Worm (Caenorhabditis elegans) whole organism, mixed stage, embryonic: Measurements from ENCODE around the gene kin-19.
A peak's percentile ranks its signal among the peaks of the same experiment; 100 is the strongest.

ENCODE experiments used
- bed-3 ChIP-seq: fragments of 200-800 bp; sonication (Bioruptor generic); optimal IDR thresholded peaks from 3 replicates; lab custom pipeline; 2018; ENCODE audit warnings: mild to moderate bottlenecking, missing genetic modification characterization, moderate library complexity, missing compliant biosample characterization
- blmp-1 ChIP-seq: fragments of 150-350 bp; optimal IDR thresholded peaks from 2 replicates; lab custom pipeline; 2014; ENCODE audit warnings: missing biosample characterization, missing genetic modification characterization
- ceh-39 ChIP-seq: fragments of 150-350 bp; optimal IDR thresholded peaks from 2 replicates; lab custom pipeline; 2014; ENCODE audit warnings: missing biosample characterization, missing genetic modification characterization
- ceh-43 ChIP-seq: fragments of 200-800 bp; sonication (Bioruptor generic); optimal IDR thresholded peaks from 2 replicates; lab custom pipeline; 2018; ENCODE audit warnings: mild to moderate bottlenecking, missing genetic modification characterization, moderate library complexity, missing compliant biosample characterization
- ceh-83 ChIP-seq: fragments of 200-800 bp; sonication (Bioruptor generic); optimal IDR thresholded peaks from 2 replicates; lab custom pipeline; 2018; ENCODE audit warnings: mild to moderate bottlenecking, missing genetic modification characterization, missing compliant biosample characterization
- ces-1 ChIP-seq: fragments of 150-350 bp; optimal IDR thresholded peaks from 2 replicates; lab custom pipeline; 2014; ENCODE audit warnings: missing biosample characterization, missing genetic modification reagents, missing genetic modification characterization
- cnd-1 ChIP-seq: fragments of 200-800 bp; sonication (Bioruptor generic); optimal IDR thresholded peaks from 2 replicates; lab custom pipeline; 2018; ENCODE audit warnings: mild to moderate bottlenecking, missing genetic modification characterization, missing compliant biosample characterization
- drap-1 ChIP-seq: fragments of 200-800 bp; sonication (Bioruptor generic); optimal IDR thresholded peaks from 3 replicates; lab custom pipeline; 2018; ENCODE audit warnings: mild to moderate bottlenecking, missing genetic modification characterization, missing compliant biosample characterization
- elt-1 ChIP-seq: sonication (generic microtip); optimal IDR thresholded peaks from 2 replicates; lab custom pipeline; 2017; ENCODE audit warnings: missing genetic modification characterization, mild to moderate bottlenecking, missing compliant biosample characterization, antibody characterized with exemption, moderate library complexity, borderline replicate concordance; ENCODE audit not compliant: insufficient read depth
- elt-3 ChIP-seq: fragments of 150-350 bp; optimal IDR thresholded peaks from 2 replicates; lab custom pipeline; 2014; ENCODE audit warnings: missing biosample characterization, missing genetic modification characterization
- ham-2 ChIP-seq: fragments of 200-800 bp; sonication (Bioruptor generic); optimal IDR thresholded peaks from 2 replicates; lab custom pipeline; 2018; ENCODE audit warnings: mild to moderate bottlenecking, missing genetic modification characterization, missing compliant biosample characterization
- hlh-1 ChIP-seq: fragments of 150-350 bp; optimal IDR thresholded peaks from 2 replicates; lab custom pipeline; 2014; ENCODE audit warnings: missing biosample characterization, missing genetic modification reagents, missing genetic modification characterization
- lin-13 ChIP-seq: fragments of 150-350 bp; optimal IDR thresholded peaks from 2 replicates; lab custom pipeline; 2014; ENCODE audit warnings: missing biosample characterization, missing genetic modification characterization
- lin-32 ChIP-seq: fragments of 200-800 bp; sonication (Bioruptor generic); optimal IDR thresholded peaks from 2 replicates; lab custom pipeline; 2018; ENCODE audit warnings: mild to moderate bottlenecking, missing genetic modification characterization, missing compliant biosample characterization
- lsy-2 ChIP-seq: fragments of 150-350 bp; optimal IDR thresholded peaks from 2 replicates; lab custom pipeline; 2014; ENCODE audit warnings: missing biosample characterization, missing genetic modification characterization
- mab-5 ChIP-seq: fragments of 150-350 bp; optimal IDR thresholded peaks from 2 replicates; lab custom pipeline; 2014; ENCODE audit warnings: missing biosample characterization, missing genetic modification characterization
- mep-1 ChIP-seq: fragments of 150-350 bp; optimal IDR thresholded peaks from 2 replicates; lab custom pipeline; 2017; ENCODE audit warnings: missing biosample characterization, missing genetic modification reagents, missing genetic modification characterization, inconsistent platforms
- mls-2 ChIP-seq: sonication (generic microtip); optimal IDR thresholded peaks from 2 replicates; lab custom pipeline; 2016; ENCODE audit warnings: mild to moderate bottlenecking, missing genetic modification characterization, moderate library complexity, missing compliant biosample characterization
- nhr-12 ChIP-seq: fragments of 150-350 bp; optimal IDR thresholded peaks from 2 replicates; lab custom pipeline; 2014; ENCODE audit warnings: missing biosample characterization, missing genetic modification characterization
- nhr-2 ChIP-seq: fragments of 150-350 bp; optimal IDR thresholded peaks from 2 replicates; lab custom pipeline; 2014; ENCODE audit warnings: missing biosample characterization, missing genetic modification characterization
- nhr-28 ChIP-seq: fragments of 150-350 bp; optimal IDR thresholded peaks from 2 replicates; lab custom pipeline; 2014; ENCODE audit warnings: missing biosample characterization, missing genetic modification characterization
- nhr-76 ChIP-seq: sonication (generic microtip); optimal IDR thresholded peaks from 2 replicates; lab custom pipeline; 2017; ENCODE audit warnings: missing biosample characterization, missing genetic modification characterization
- pha-4 ChIP-seq: fragments of 150-350 bp; optimal IDR thresholded peaks from 2 replicates; lab custom pipeline; 2018; ENCODE audit warnings: missing biosample characterization, missing genetic modification reagents, missing genetic modification characterization
- sem-2 ChIP-seq: fragments of 200-800 bp; sonication (Bioruptor generic); optimal IDR thresholded peaks from 2 replicates; lab custom pipeline; 2018; ENCODE audit warnings: mild to moderate bottlenecking, missing genetic modification characterization, missing compliant biosample characterization
- snpc-4 ChIP-seq: fragments of 150-350 bp; optimal IDR thresholded peaks from 2 replicates; lab custom pipeline; 2014; ENCODE audit warnings: missing biosample characterization, missing genetic modification characterization
- sptf-1 ChIP-seq: sonication (generic microtip); optimal IDR thresholded peaks from 2 replicates; lab custom pipeline; 2017; ENCODE audit warnings: mild to moderate bottlenecking, missing genetic modification characterization, moderate library complexity, missing compliant biosample characterization
- tbx-8 ChIP-seq: fragments of 200-800 bp; sonication (Bioruptor generic); optimal IDR thresholded peaks from 2 replicates; lab custom pipeline; 2018; ENCODE audit warnings: mild to moderate bottlenecking, missing genetic modification characterization, moderate library complexity, missing compliant biosample characterization
- unc-120 ChIP-seq: sonication (generic microtip); optimal IDR thresholded peaks from 2 replicates; lab custom pipeline; 2017; ENCODE audit warnings: missing genetic modification characterization, missing compliant biosample characterization; ENCODE audit not compliant: poor library complexity, severe bottlenecking
- unc-39 ChIP-seq: fragments of 150-350 bp; optimal IDR thresholded peaks from 2 replicates; lab custom pipeline; 2014; ENCODE audit warnings: missing biosample characterization, missing genetic modification characterization
- zip-8 ChIP-seq: fragments of 150-350 bp; optimal IDR thresholded peaks from 2 replicates; lab custom pipeline; 2014; ENCODE audit warnings: missing biosample characterization, missing genetic modification characterization

kin-19 gene

ce11 chrIII:4085657-4086056 is 779 bp downstream of the kin-19 start:
- TF ChIP-seq mab-5 (tag; lab: Kevin White, UChicago), result no peak
- no peak for TF ChIP-seq tbx-8
- TF ChIP-seq nhr-12 (tag; lab: Kevin White, UChicago), result no peak
- no peak for TF ChIP-seq elt-3 (tag; lab: Kevin White, UChicago)
- no peak for TF ChIP-seq sem-2 (GFP tag; lab: Kevin White, UChicago)
- no peak for TF ChIP-seq nhr-2
- TF ChIP-seq snpc-4 (tag; lab: Kevin White, UChicago), result no peak
- TF ChIP-seq nhr-76 (tag; lab: Kevin White, UChicago), result no peak
- TF ChIP-seq mep-1, result no peak
- TF ChIP-seq lin-32, result no peak
- TF ChIP-seq nhr-28 (tag; lab: Kevin White, UChicago), result no peak
- TF ChIP-seq, all 35 proteins: peak for 0

- no peak for TF ChIP-seq ceh-83
- TF ChIP-seq sptf-1 (tag; lab: Kevin White, UChicago), result no peak
- no peak for TF ChIP-seq nhr-76 (tag; lab: Kevin White, UChicago)
- no peak for TF ChIP-seq ces-1 (GFP tag; lab: Kevin White, UChicago)
- no peak for TF ChIP-seq hlh-1 (tag; lab: Kevin White, UChicago)
- TF ChIP-seq ceh-43 (GFP tag; lab: Kevin White, UChicago), result no peak
- TF ChIP-seq unc-39 (tag; lab: Kevin White, UChicago), result no peak
- TF ChIP-seq cnd-1, result no peak
- no peak for TF ChIP-seq drap-1 (GFP tag; lab: Kevin White, UChicago)
These were observed 3.0 kb downstream of the kin-19 start for ce11 chrIII:4083429-4083828.

ce11 chrIII:4070239-4070638 is 16.2 kb downstream of the kin-19 start:
- TF ChIP-seq ces-1 (GFP tag; lab: Kevin White, UChicago) (peak; percentile 96), mep-1 (no peak)

ce11 chrIII:4068120-4068519 is 18.3 kb downstream of the kin-19 start:
- TF ChIP-seq elt-1 (tag; lab: Kevin White, UChicago), result no peak
- TF ChIP-seq hlh-1 (tag; lab: Kevin White, UChicago), result no peak
- no peak for TF ChIP-seq lsy-2 (tag; lab: Kevin White, UChicago)
- TF ChIP-seq unc-39 (tag; lab: Kevin White, UChicago), result no peak
- TF ChIP-seq ceh-39 (tag; lab: Kevin White, UChicago), result no peak
- no peak for TF ChIP-seq sem-2 (GFP tag; lab: Kevin White, UChicago)
- no peak for TF ChIP-seq mab-5 (tag; lab: Kevin White, UChicago)
- no peak for TF ChIP-seq lin-13 (tag; lab: Kevin White, UChicago)
- TF ChIP-seq ham-2 (GFP tag; lab: Kevin White, UChicago), result no peak
- no peak for TF ChIP-seq mls-2 (tag; lab: Kevin White, UChicago)
- TF ChIP-seq snpc-4 (tag; lab: Kevin White, UChicago), result no peak
- no peak for TF ChIP-seq zip-8 (tag; lab: Kevin White, UChicago)
- no peak for TF ChIP-seq nhr-12 (tag; lab: Kevin White, UChicago)
- no peak for TF ChIP-seq drap-1 (GFP tag; lab: Kevin White, UChicago)
- no peak for TF ChIP-seq bed-3 (GFP tag; lab: Kevin White, UChicago)

- no peak for TF ChIP-seq unc-120
- no peak for TF ChIP-seq snpc-4 (tag; lab: Kevin White, UChicago)
- TF ChIP-seq hlh-1 (tag; lab: Kevin White, UChicago), result no peak
- no peak for TF ChIP-seq pha-4 (tag; lab: Kevin White, UChicago)
- no peak for TF ChIP-seq blmp-1
- TF ChIP-seq ces-1 (GFP tag; lab: Kevin White, UChicago), result peak; percentile 23
These were observed 20.1 kb downstream of the kin-19 start, which contains the start of gene unc-79 for ce11 chrIII:4066333-4066732. TSS of gene unc-79 (plus strand) at chrIII:4066633.

- TF ChIP-seq lin-32 (no peak), ces-1 (GFP tag; lab: Kevin White, UChicago) (peak; percentile 70)
- TF ChIP-seq, all 35 proteins: peak for 1
These were observed 22.7 kb downstream of the kin-19 start for ce11 chrIII:4063724-4064123.
